Worm (Caenorhabditis elegans) whole organism, young adult: ENCODE measurements around the gene M116.5.

Source experiments
- B0035.1 ChIP-seq: sonication (generic microtip); optimal IDR thresholded peaks from 2 replicates; lab custom pipeline; 2016; ENCODE audit warnings: missing genetic modification characterization, mild to moderate bottlenecking, missing compliant biosample characterization, missing genotype, missing genetic modification reagents
- B0261.1 ChIP-seq: sonication (generic microtip); optimal IDR thresholded peaks from 2 replicates; lab custom pipeline; 2016; ENCODE audit warnings: mild to moderate bottlenecking, missing genetic modification characterization, moderate library complexity, missing compliant biosample characterization
- C17E4.6 ChIP-seq: fragments of 200-800 bp; sonication (Bioruptor generic); IDR thresholded peaks from 2 replicates; pipeline ENCODE4 v1.3.6; 2022; ENCODE audit warnings: missing genetic modification reagents, missing genetic modification characterization, missing compliant biosample characterization
- D2030.7 ChIP-seq: fragments of 200-800 bp; sonication (Bioruptor generic); IDR thresholded peaks from 2 replicates; pipeline ENCODE4 v1.3.6; 2022; ENCODE audit warnings: missing genetic modification reagents, missing genetic modification characterization, missing compliant biosample characterization
- F10E7.11 ChIP-seq: sonication (generic microtip); optimal IDR thresholded peaks from 2 replicates; lab custom pipeline; 2017; ENCODE audit warnings: mild to moderate bottlenecking, missing genetic modification characterization, moderate library complexity, missing compliant biosample characterization
- F23B12.7 ChIP-seq: sonication (generic microtip); optimal IDR thresholded peaks from 2 replicates; lab custom pipeline; 2017; ENCODE audit warnings: missing genetic modification characterization, mild to moderate bottlenecking, missing compliant biosample characterization, antibody characterized with exemption, moderate library complexity; ENCODE audit not compliant: insufficient read depth
- F55B11.4 ChIP-seq: sonication (generic microtip); optimal IDR thresholded peaks from 2 replicates; lab custom pipeline; 2016; ENCODE audit warnings: missing compliant biosample characterization, missing genetic modification characterization, borderline replicate concordance; ENCODE audit not compliant: insufficient read depth
- F57A8.1 ChIP-seq: fragments of 200-800 bp; sonication (Bioruptor generic); optimal IDR thresholded peaks from 2 replicates; lab custom pipeline; 2018; ENCODE audit warnings: mild to moderate bottlenecking, missing genetic modification characterization, moderate library complexity, missing compliant biosample characterization
- K11D2.4 ChIP-seq: fragments of 200-800 bp; sonication (Bioruptor generic); IDR thresholded peaks from 2 replicates; pipeline ENCODE4 v1.3.6; 2022; ENCODE audit warnings: missing genetic modification reagents, missing genetic modification characterization, missing compliant biosample characterization
- K12H6.12 ChIP-seq: fragments of 200-800 bp; sonication (Bioruptor generic); optimal IDR thresholded peaks from 2 replicates; lab custom pipeline; 2018; ENCODE audit warnings: mild to moderate bottlenecking, missing genetic modification characterization, missing compliant biosample characterization
- T07F8.4 ChIP-seq: sonication (generic microtip); optimal IDR thresholded peaks from 2 replicates; lab custom pipeline; 2016; ENCODE audit warnings: mild to moderate bottlenecking, missing genetic modification characterization, moderate library complexity, missing compliant biosample characterization
- T26A5.8 ChIP-seq: sonication (generic microtip); optimal IDR thresholded peaks from 2 replicates; lab custom pipeline; 2016; ENCODE audit warnings: missing genetic modification characterization, missing compliant biosample characterization
- Y56A3A.18 ChIP-seq: fragments of 200-800 bp; sonication (Bioruptor generic); IDR thresholded peaks from 2 replicates; pipeline ENCODE4 v1.3.6; 2022; ENCODE audit warnings: missing genetic modification reagents, missing genetic modification characterization, missing compliant biosample characterization
- bed-1 ChIP-seq: fragments of 200-800 bp; sonication (Bioruptor generic); IDR thresholded peaks from 2 replicates; pipeline ENCODE4 v1.3.6; 2022; ENCODE audit warnings: missing genetic modification reagents, missing genetic modification characterization, missing compliant biosample characterization
- bed-2 ChIP-seq: fragments of 200-800 bp; sonication (Bioruptor generic); IDR thresholded peaks from 2 replicates; pipeline ENCODE4 v1.3.6; 2022; ENCODE audit warnings: missing genetic modification reagents, missing genetic modification characterization, missing compliant biosample characterization
- cebp-1 ChIP-seq, 2 experiments: fragments of 200-800 bp in 1 of 2; sonication (Bioruptor generic) in 1 of 2; sonication (generic microtip) in 1 of 2; IDR thresholded peaks in 1 of 2; optimal IDR thresholded peaks in 1 of 2; 2 replicates each; pipeline versions ENCODE4 v1.3.6 to Lab custom; 2017 to 2022; ENCODE audit warnings: missing compliant biosample characterization in 2 of 2, missing genetic modification characterization in 2 of 2, mild to moderate bottlenecking in 1 of 2, missing genetic modification reagents in 1 of 2, moderate library complexity in 1 of 2
- ceh-100 ChIP-seq: fragments of 200-800 bp; sonication (Bioruptor generic); IDR thresholded peaks from 2 replicates; pipeline ENCODE4 v1.3.6; 2022; ENCODE audit warnings: missing genetic modification reagents, missing genetic modification characterization, missing compliant biosample characterization
- ceh-27 ChIP-seq: fragments of 200-800 bp; sonication (Bioruptor generic); optimal IDR thresholded peaks from 2 replicates; lab custom pipeline; 2018; ENCODE audit warnings: mild to moderate bottlenecking, missing genetic modification characterization, moderate library complexity, missing compliant biosample characterization
- ceh-58 ChIP-seq: fragments of 200-800 bp; sonication (Bioruptor generic); IDR thresholded peaks from 2 replicates; pipeline ENCODE4 v1.3.6; 2022; ENCODE audit warnings: missing genetic modification characterization, missing compliant biosample characterization
- ceh-91 ChIP-seq: fragments of 200-800 bp; sonication (Bioruptor generic); IDR thresholded peaks from 2 replicates; pipeline ENCODE4 v1.3.6; 2022; ENCODE audit warnings: missing genetic modification reagents, missing genetic modification characterization, missing compliant biosample characterization
- dpl-1 ChIP-seq: fragments of 150-350 bp; optimal IDR thresholded peaks from 2 replicates; lab custom pipeline; 2014; ENCODE audit warnings: missing biosample characterization, missing genetic modification reagents, missing genetic modification characterization
- efl-1 ChIP-seq: fragments of 150-350 bp; optimal IDR thresholded peaks from 2 replicates; lab custom pipeline; 2014; ENCODE audit warnings: missing biosample characterization, missing genetic modification reagents, missing genetic modification characterization
- egl-18 ChIP-seq: fragments of 200-800 bp; sonication (Bioruptor generic); IDR thresholded peaks from 2 replicates; pipeline ENCODE4 v1.3.6; 2022; ENCODE audit warnings: missing genetic modification reagents, missing genetic modification characterization, missing compliant biosample characterization
- egl-44 ChIP-seq: fragments of 200-800 bp; sonication (Bioruptor generic); IDR thresholded peaks from 2 replicates; pipeline ENCODE4 v1.3.6; 2022; ENCODE audit warnings: missing genetic modification reagents, missing genetic modification characterization, missing compliant biosample characterization
- ets-4 ChIP-seq: fragments of 200-800 bp; sonication (Bioruptor generic); optimal IDR thresholded peaks from 2 replicates; lab custom pipeline; 2018; ENCODE audit warnings: mild to moderate bottlenecking, missing genetic modification characterization, missing compliant biosample characterization
- fkh-3 ChIP-seq: sonication (generic microtip); optimal IDR thresholded peaks from 2 replicates; lab custom pipeline; 2016; ENCODE audit warnings: mild to moderate bottlenecking, missing genetic modification characterization, missing compliant biosample characterization
- gei-17 ChIP-seq: fragments of 200-800 bp; sonication (Bioruptor generic); optimal IDR thresholded peaks from 2 replicates; lab custom pipeline; 2018; ENCODE audit warnings: mild to moderate bottlenecking, missing genetic modification characterization, missing compliant biosample characterization
- let-526 ChIP-seq: fragments of 200-800 bp; sonication (Bioruptor generic); IDR thresholded peaks from 2 replicates; pipeline ENCODE4 v1.3.6; 2022; ENCODE audit warnings: missing genetic modification reagents, missing genetic modification characterization, missing compliant biosample characterization
- lin-40 ChIP-seq: sonication (generic microtip); optimal IDR thresholded peaks from 2 replicates; lab custom pipeline; 2016; ENCODE audit warnings: missing genetic modification characterization, mild to moderate bottlenecking, missing compliant biosample characterization, missing genotype, missing genetic modification reagents
- lin-54 ChIP-seq: fragments of 200-800 bp; sonication (Bioruptor generic); optimal IDR thresholded peaks from 2 replicates; lab custom pipeline; 2018; ENCODE audit warnings: mild to moderate bottlenecking, missing genetic modification characterization, missing compliant biosample characterization
- madf-10 ChIP-seq: sonication (generic microtip); optimal IDR thresholded peaks from 2 replicates; lab custom pipeline; 2016; ENCODE audit warnings: mild to moderate bottlenecking, missing genetic modification characterization, missing compliant biosample characterization
- mes-4 ChIP-seq: sonication (generic microtip); optimal IDR thresholded peaks from 2 replicates; lab custom pipeline; 2016; ENCODE audit warnings: missing genotype, missing genetic modification characterization, missing compliant biosample characterization
- nhr-120 ChIP-seq: fragments of 200-800 bp; sonication (Bioruptor generic); IDR thresholded peaks from 2 replicates; pipeline ENCODE4 v1.3.6; 2022; ENCODE audit warnings: missing genetic modification characterization, missing compliant biosample characterization
- nhr-27 ChIP-seq: fragments of 200-800 bp; sonication (Bioruptor generic); optimal IDR thresholded peaks from 2 replicates; lab custom pipeline; 2018; ENCODE audit warnings: mild to moderate bottlenecking, missing genetic modification characterization, moderate library complexity, missing compliant biosample characterization
- nhr-90 ChIP-seq: sonication (generic microtip); optimal IDR thresholded peaks from 2 replicates; lab custom pipeline; 2016; ENCODE audit warnings: missing genotype, mild to moderate bottlenecking, missing genetic modification characterization, missing compliant biosample characterization
- pbrm-1 ChIP-seq: fragments of 200-800 bp; sonication (Bioruptor generic); IDR thresholded peaks from 2 replicates; pipeline ENCODE4 v1.3.6; 2022; ENCODE audit warnings: missing genetic modification reagents, missing genetic modification characterization, missing compliant biosample characterization
- rcor-1 ChIP-seq: fragments of 200-800 bp; sonication (Bioruptor generic); IDR thresholded peaks from 2 replicates; pipeline ENCODE4 v1.3.6; 2022; ENCODE audit warnings: missing genetic modification reagents, missing genetic modification characterization, missing compliant biosample characterization
- snpc-3.4 ChIP-seq: sonication (generic microtip); optimal IDR thresholded peaks from 2 replicates; lab custom pipeline; 2017; ENCODE audit warnings: missing genetic modification characterization, mild to moderate bottlenecking, missing compliant biosample characterization, antibody characterized with exemption, moderate library complexity, missing genotype, missing genetic modification reagents
- somi-1 ChIP-seq: fragments of 200-800 bp; sonication (Bioruptor generic); optimal IDR thresholded peaks from 2 replicates; lab custom pipeline; 2018; ENCODE audit warnings: mild to moderate bottlenecking, missing genetic modification characterization, missing compliant biosample characterization
- sptf-2 ChIP-seq: fragments of 200-800 bp; sonication (Bioruptor generic); optimal IDR thresholded peaks from 2 replicates; lab custom pipeline; 2018; ENCODE audit warnings: mild to moderate bottlenecking, missing genetic modification characterization, missing compliant biosample characterization
- zfh-2 ChIP-seq: fragments of 200-800 bp; sonication (Bioruptor generic); conservative IDR thresholded peaks from 2 replicates; pipeline ENCODE4 v1.3.6; 2022; ENCODE audit warnings: missing genetic modification reagents, missing genetic modification characterization, missing compliant biosample characterization
- zim-3 ChIP-seq: sonication (generic microtip); optimal IDR thresholded peaks from 2 replicates; lab custom pipeline; 2017; ENCODE audit warnings: mild to moderate bottlenecking, missing genetic modification characterization, moderate library complexity, missing compliant biosample characterization
- ztf-26 ChIP-seq: sonication (generic microtip); optimal IDR thresholded peaks from 2 replicates; lab custom pipeline; 2017; ENCODE audit warnings: missing genetic modification characterization, missing compliant biosample characterization
- ztf-6 ChIP-seq: fragments of 200-800 bp; sonication (Bioruptor generic); IDR thresholded peaks from 2 replicates; pipeline ENCODE4 v1.3.6; 2022; ENCODE audit warnings: missing genetic modification reagents, missing genetic modification characterization, missing compliant biosample characterization

Gene M116.5

DNA sequence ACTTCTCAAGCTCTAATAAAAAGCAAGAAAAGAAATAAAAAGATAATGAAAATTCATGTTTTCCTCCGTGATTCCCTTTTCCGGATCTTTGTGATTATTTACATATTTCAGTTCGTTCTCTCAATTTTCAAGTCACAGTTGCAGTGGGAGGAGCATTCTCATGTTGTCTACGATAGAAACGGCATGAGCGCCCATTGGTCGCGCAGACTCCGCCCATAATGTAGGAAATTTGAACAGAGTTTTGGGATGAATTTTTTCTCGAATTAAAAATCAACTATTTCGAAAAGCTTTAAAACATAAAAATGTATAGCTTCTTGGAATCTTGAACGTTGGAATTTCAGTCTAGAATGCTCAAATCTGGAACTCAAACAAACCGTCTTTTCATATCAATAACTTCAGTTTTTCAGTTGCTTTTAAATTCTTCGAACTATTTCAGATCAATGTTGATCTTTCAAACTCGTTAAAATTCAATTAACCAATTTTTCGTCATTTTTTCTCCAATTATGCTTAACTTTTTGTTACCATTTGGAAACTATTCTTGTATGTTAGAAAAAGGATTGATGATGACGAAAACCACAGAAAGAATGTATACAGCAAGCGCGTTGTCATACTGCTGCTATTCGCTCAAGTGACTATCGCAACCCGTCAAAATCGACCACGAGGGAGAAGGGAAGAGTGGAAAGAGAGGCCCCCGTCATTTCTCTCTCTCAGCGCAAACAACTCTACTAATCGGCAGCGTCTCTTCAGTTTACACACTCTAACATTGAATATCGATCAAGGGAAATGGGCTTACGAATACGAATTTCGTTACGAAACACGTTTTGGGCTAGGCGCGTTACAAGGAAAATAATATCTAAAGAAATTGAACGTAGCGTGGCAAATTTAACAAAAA, 11.0 kb upstream of the M116.5 start (continued):
- TF ChIP-seq D2030.7 (GFP tag; lab: Robert Waterston, UW) (no peak), gei-17 (GFP tag; lab: Kevin White, UChicago) (peak; percentile 33), K11D2.4 (GFP tag; lab: Robert Waterston, UW) (peak; percentile 34), bed-1 (GFP tag; lab: Robert Waterston, UW) (no peak), lin-54 (GFP tag; lab: Kevin White, UChicago) (peak; percentile 68), F57A8.1 (GFP tag; lab: Kevin White, UChicago) (no peak), egl-44 (GFP tag; lab: Robert Waterston, UW) (peak; percentile 87; the same call in 1 of the 2 replicates), bed-2 (GFP tag; lab: Robert Waterston, UW) (no peak), T26A5.8 (tag; lab: Kevin White, UChicago) (no peak), C17E4.6 (0 out of 2 replicates have a peak, but pooled peaks have one; percentile 47), zfh-2 (GFP tag; lab: Robert Waterston, UW) (no peak), T07F8.4 (tag; lab: Kevin White, UChicago) (no peak), nhr-120 (GFP tag; lab: Robert Waterston, UW) (no peak), ztf-26 (peak; percentile 44), Y56A3A.18 (GFP tag; lab: Robert Waterston, UW) (peak; percentile 80), ztf-6 (GFP tag; lab: Robert Waterston, UW) (no peak; the same call in 1 of the 2 replicates), snpc-3.4 (tag; lab: Kevin White, UChicago) (no peak), ceh-100 (GFP tag; lab: Robert Waterston, UW) (peak; percentile 54), sptf-2 (GFP tag; lab: Kevin White, UChicago) (no peak)

DNA sequence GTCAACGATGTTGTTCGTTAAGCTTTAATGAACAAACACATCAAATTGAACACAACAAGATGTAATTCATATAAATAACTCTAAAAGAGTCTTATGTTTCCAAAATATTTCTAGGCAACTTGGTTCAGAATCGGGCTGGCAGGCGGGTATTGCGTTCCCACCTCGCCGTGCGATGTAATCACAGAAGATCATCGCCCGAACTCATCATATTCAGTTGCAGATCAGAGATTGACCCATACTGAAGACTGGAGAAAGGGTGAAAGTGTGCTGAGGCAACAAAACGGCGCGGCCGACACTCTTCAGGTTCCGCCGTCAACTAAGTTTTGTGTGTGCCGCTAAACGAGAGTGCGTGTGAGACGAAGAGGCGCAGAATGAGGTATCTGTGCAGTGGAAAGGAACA, 7.6 kb upstream of the M116.5 start:
- TF ChIP-seq ets-4 (GFP tag; lab: Kevin White, UChicago), result peak; percentile 74
- TF ChIP-seq ceh-27 (GFP tag; lab: Kevin White, UChicago), result no peak
- TF ChIP-seq fkh-3 (tag; lab: Kevin White, UChicago), result peak; percentile 59
- TF ChIP-seq dpl-1 (GFP tag; lab: Kevin White, UChicago), result no peak
- no peak for TF ChIP-seq nhr-27 (tag; lab: Kevin White, UChicago)
- TF ChIP-seq rcor-1, result peak; percentile 97
- peak; percentile 61 for TF ChIP-seq K11D2.4 (GFP tag; lab: Robert Waterston, UW)
- TF ChIP-seq somi-1, result peak; percentile 70
- TF ChIP-seq F23B12.7 (tag; lab: Kevin White, UChicago), result peak; percentile 63
- peak; percentile 83 for TF ChIP-seq mes-4
- TF ChIP-seq B0035.1 (tag; lab: Kevin White, UChicago), result peak; percentile 34
- peak; percentile 85 for TF ChIP-seq lin-40 (tag; lab: Kevin White, UChicago)
- no peak for TF ChIP-seq T26A5.8 (tag; lab: Kevin White, UChicago)
- TF ChIP-seq ceh-91 (GFP tag; lab: Robert Waterston, UW), result peak; percentile 69
- no peak for TF ChIP-seq let-526
- peak; percentile 66 for TF ChIP-seq K12H6.12 (tag; lab: Kevin White, UChicago)
- peak; percentile 75 for TF ChIP-seq madf-10
- peak; percentile 77 for TF ChIP-seq ztf-26
- peak; percentile 25 for TF ChIP-seq nhr-90 (tag; lab: Kevin White, UChicago)
- TF ChIP-seq efl-1 (GFP tag; lab: Kevin White, UChicago), result peak; percentile 46
- peak; percentile 99 for TF ChIP-seq pbrm-1 (GFP tag; lab: Robert Waterston, UW)
- no peak for TF ChIP-seq cebp-1 (GFP tag; IDR thresholded peaks at IDR 0.05; lab: Robert Waterston, UW)
- TF ChIP-seq cebp-1 (tag; optimal IDR thresholded peaks at IDR 0.05; lab: Kevin White, UChicago), result no peak
- TF ChIP-seq T07F8.4 (tag; lab: Kevin White, UChicago), result peak; percentile 66
- peak; percentile 98 for TF ChIP-seq D2030.7 (GFP tag; lab: Robert Waterston, UW)
- TF ChIP-seq F55B11.4 (tag; lab: Kevin White, UChicago), result no peak
- peak; percentile 59 for TF ChIP-seq F10E7.11
- TF ChIP-seq ceh-58 (GFP tag; lab: Robert Waterston, UW), result no peak
- TF ChIP-seq egl-18, result 0 out of 2 replicates have a peak, but pooled peaks have one; percentile 35
- no peak for TF ChIP-seq zim-3 (tag; lab: Kevin White, UChicago)
- peak; percentile 55 for TF ChIP-seq F57A8.1 (GFP tag; lab: Kevin White, UChicago)
- TF ChIP-seq B0261.1 (tag; lab: Kevin White, UChicago), result peak; percentile 41
